Worm (Caenorhabditis elegans) whole organism, mixed stage, embryonic: ENCODE measurements around the gene Y41D4B.6.

Experiments
- M03D4.4 ChIP-seq: sonication (generic microtip); optimal IDR thresholded peaks from 2 replicates; lab custom pipeline; 2017; ENCODE audit warnings: mild to moderate bottlenecking, missing genetic modification characterization, missing compliant biosample characterization
- bed-3 ChIP-seq: fragments of 200-800 bp; sonication (Bioruptor generic); optimal IDR thresholded peaks from 3 replicates; lab custom pipeline; 2018; ENCODE audit warnings: mild to moderate bottlenecking, missing genetic modification characterization, moderate library complexity, missing compliant biosample characterization
- blmp-1 ChIP-seq: fragments of 150-350 bp; optimal IDR thresholded peaks from 2 replicates; lab custom pipeline; 2014; ENCODE audit warnings: missing biosample characterization, missing genetic modification characterization
- ceh-39 ChIP-seq: fragments of 150-350 bp; optimal IDR thresholded peaks from 2 replicates; lab custom pipeline; 2014; ENCODE audit warnings: missing biosample characterization, missing genetic modification characterization
- ceh-43 ChIP-seq: fragments of 200-800 bp; sonication (Bioruptor generic); optimal IDR thresholded peaks from 2 replicates; lab custom pipeline; 2018; ENCODE audit warnings: mild to moderate bottlenecking, missing genetic modification characterization, moderate library complexity, missing compliant biosample characterization
- ceh-83 ChIP-seq: fragments of 200-800 bp; sonication (Bioruptor generic); optimal IDR thresholded peaks from 2 replicates; lab custom pipeline; 2018; ENCODE audit warnings: mild to moderate bottlenecking, missing genetic modification characterization, missing compliant biosample characterization
- ces-1 ChIP-seq: fragments of 150-350 bp; optimal IDR thresholded peaks from 2 replicates; lab custom pipeline; 2014; ENCODE audit warnings: missing biosample characterization, missing genetic modification reagents, missing genetic modification characterization
- cnd-1 ChIP-seq: fragments of 200-800 bp; sonication (Bioruptor generic); optimal IDR thresholded peaks from 2 replicates; lab custom pipeline; 2018; ENCODE audit warnings: mild to moderate bottlenecking, missing genetic modification characterization, missing compliant biosample characterization
- drap-1 ChIP-seq: fragments of 200-800 bp; sonication (Bioruptor generic); optimal IDR thresholded peaks from 3 replicates; lab custom pipeline; 2018; ENCODE audit warnings: mild to moderate bottlenecking, missing genetic modification characterization, missing compliant biosample characterization
- elt-1 ChIP-seq: sonication (generic microtip); optimal IDR thresholded peaks from 2 replicates; lab custom pipeline; 2017; ENCODE audit warnings: missing genetic modification characterization, mild to moderate bottlenecking, missing compliant biosample characterization, antibody characterized with exemption, moderate library complexity, borderline replicate concordance; ENCODE audit not compliant: insufficient read depth
- flh-1 ChIP-seq: fragments of 200-800 bp; sonication (Bioruptor generic); optimal IDR thresholded peaks from 2 replicates; lab custom pipeline; 2018; ENCODE audit warnings: mild to moderate bottlenecking, missing genetic modification characterization, moderate library complexity, missing compliant biosample characterization
- ham-2 ChIP-seq: fragments of 200-800 bp; sonication (Bioruptor generic); optimal IDR thresholded peaks from 2 replicates; lab custom pipeline; 2018; ENCODE audit warnings: mild to moderate bottlenecking, missing genetic modification characterization, missing compliant biosample characterization
- hlh-1 ChIP-seq: fragments of 150-350 bp; optimal IDR thresholded peaks from 2 replicates; lab custom pipeline; 2014; ENCODE audit warnings: missing biosample characterization, missing genetic modification reagents, missing genetic modification characterization
- lin-13 ChIP-seq: fragments of 150-350 bp; optimal IDR thresholded peaks from 2 replicates; lab custom pipeline; 2014; ENCODE audit warnings: missing biosample characterization, missing genetic modification characterization
- lin-32 ChIP-seq: fragments of 200-800 bp; sonication (Bioruptor generic); optimal IDR thresholded peaks from 2 replicates; lab custom pipeline; 2018; ENCODE audit warnings: mild to moderate bottlenecking, missing genetic modification characterization, missing compliant biosample characterization
- lsy-2 ChIP-seq: fragments of 150-350 bp; optimal IDR thresholded peaks from 2 replicates; lab custom pipeline; 2014; ENCODE audit warnings: missing biosample characterization, missing genetic modification characterization
- mab-5 ChIP-seq: fragments of 150-350 bp; optimal IDR thresholded peaks from 2 replicates; lab custom pipeline; 2014; ENCODE audit warnings: missing biosample characterization, missing genetic modification characterization
- mep-1 ChIP-seq: fragments of 150-350 bp; optimal IDR thresholded peaks from 2 replicates; lab custom pipeline; 2017; ENCODE audit warnings: missing biosample characterization, missing genetic modification reagents, missing genetic modification characterization, inconsistent platforms
- mls-2 ChIP-seq: sonication (generic microtip); optimal IDR thresholded peaks from 2 replicates; lab custom pipeline; 2016; ENCODE audit warnings: mild to moderate bottlenecking, missing genetic modification characterization, moderate library complexity, missing compliant biosample characterization
- nhr-12 ChIP-seq: fragments of 150-350 bp; optimal IDR thresholded peaks from 2 replicates; lab custom pipeline; 2014; ENCODE audit warnings: missing biosample characterization, missing genetic modification characterization
- nhr-2 ChIP-seq: fragments of 150-350 bp; optimal IDR thresholded peaks from 2 replicates; lab custom pipeline; 2014; ENCODE audit warnings: missing biosample characterization, missing genetic modification characterization
- nhr-237 ChIP-seq: fragments of 150-350 bp; optimal IDR thresholded peaks from 2 replicates; lab custom pipeline; 2014; ENCODE audit warnings: missing biosample characterization, missing genetic modification characterization
- nhr-28 ChIP-seq: fragments of 150-350 bp; optimal IDR thresholded peaks from 2 replicates; lab custom pipeline; 2014; ENCODE audit warnings: missing biosample characterization, missing genetic modification characterization
- nhr-76 ChIP-seq: sonication (generic microtip); optimal IDR thresholded peaks from 2 replicates; lab custom pipeline; 2017; ENCODE audit warnings: missing biosample characterization, missing genetic modification characterization
- pha-4 ChIP-seq: fragments of 150-350 bp; optimal IDR thresholded peaks from 2 replicates; lab custom pipeline; 2018; ENCODE audit warnings: missing biosample characterization, missing genetic modification reagents, missing genetic modification characterization
- sem-2 ChIP-seq: fragments of 200-800 bp; sonication (Bioruptor generic); optimal IDR thresholded peaks from 2 replicates; lab custom pipeline; 2018; ENCODE audit warnings: mild to moderate bottlenecking, missing genetic modification characterization, missing compliant biosample characterization
- snpc-4 ChIP-seq: fragments of 150-350 bp; optimal IDR thresholded peaks from 2 replicates; lab custom pipeline; 2014; ENCODE audit warnings: missing biosample characterization, missing genetic modification characterization
- sptf-1 ChIP-seq: sonication (generic microtip); optimal IDR thresholded peaks from 2 replicates; lab custom pipeline; 2017; ENCODE audit warnings: mild to moderate bottlenecking, missing genetic modification characterization, moderate library complexity, missing compliant biosample characterization
- unc-120 ChIP-seq: sonication (generic microtip); optimal IDR thresholded peaks from 2 replicates; lab custom pipeline; 2017; ENCODE audit warnings: missing genetic modification characterization, missing compliant biosample characterization; ENCODE audit not compliant: poor library complexity, severe bottlenecking
- unc-39 ChIP-seq: fragments of 150-350 bp; optimal IDR thresholded peaks from 2 replicates; lab custom pipeline; 2014; ENCODE audit warnings: missing biosample characterization, missing genetic modification characterization
- zip-8 ChIP-seq: fragments of 150-350 bp; optimal IDR thresholded peaks from 2 replicates; lab custom pipeline; 2014; ENCODE audit warnings: missing biosample characterization, missing genetic modification characterization
- ztf-11 ChIP-seq: fragments of 150-350 bp; optimal IDR thresholded peaks from 2 replicates; lab custom pipeline; 2014; ENCODE audit warnings: missing biosample characterization, missing genetic modification characterization

Gene Y41D4B.6

ce11 chrIV:1659978-1660377, 26.4 kb downstream of the Y41D4B.6 start, which contains the start of gene Y41D4B.4:
Gene Y41D4B.4, plus strand, starts transcription at chrIV:1660110.
- TF ChIP-seq lin-32 (GFP tag; lab: Kevin White, UChicago) = no peak
- TF ChIP-seq elt-1 (tag; lab: Kevin White, UChicago) = no peak
- no peak for TF ChIP-seq bed-3 (GFP tag; lab: Kevin White, UChicago)
- TF ChIP-seq pha-4 = no peak
- TF ChIP-seq drap-1 (GFP tag; lab: Kevin White, UChicago) = no peak
- no peak for TF ChIP-seq nhr-237
- no peak for TF ChIP-seq blmp-1
- no peak for TF ChIP-seq snpc-4 (tag; lab: Kevin White, UChicago)
- TF ChIP-seq, all 35 proteins: peak for 0

ce11 chrIV:1660735-1661134, 27.2 kb downstream of the Y41D4B.6 start:
- TF ChIP-seq lin-32 (GFP tag; lab: Kevin White, UChicago) = no peak
- TF ChIP-seq lin-13 (tag; lab: Kevin White, UChicago) = no peak
- TF ChIP-seq zip-8 (tag; lab: Kevin White, UChicago) = no peak
- TF ChIP-seq ceh-83 (GFP tag; lab: Kevin White, UChicago) = no peak
- no peak for TF ChIP-seq ztf-11 (tag; lab: Kevin White, UChicago)
- no peak for TF ChIP-seq unc-120
- TF ChIP-seq ham-2 (GFP tag; lab: Kevin White, UChicago) = no peak
- no peak for TF ChIP-seq hlh-1 (tag; lab: Kevin White, UChicago)
- no peak for TF ChIP-seq lsy-2
- TF ChIP-seq sem-2 (GFP tag; lab: Kevin White, UChicago) = no peak
- no peak for TF ChIP-seq mab-5 (tag; lab: Kevin White, UChicago)
- TF ChIP-seq blmp-1 = no peak
- TF ChIP-seq nhr-237 = no peak
- no peak for TF ChIP-seq nhr-2 (tag; lab: Kevin White, UChicago)
- TF ChIP-seq nhr-76 (tag; lab: Kevin White, UChicago) = no peak

ce11 chrIV:1662872-1663271, 29.3 kb downstream of the Y41D4B.6 start:
- TF ChIP-seq ceh-39 (tag; lab: Kevin White, UChicago) (no peak), nhr-237 (no peak), zip-8 (tag; lab: Kevin White, UChicago) (no peak), sptf-1 (tag; lab: Kevin White, UChicago) (no peak), bed-3 (GFP tag; lab: Kevin White, UChicago) (no peak), mep-1 (tag; lab: Kevin White, UChicago) (no peak), ztf-11 (tag; lab: Kevin White, UChicago) (no peak), unc-39 (tag; lab: Kevin White, UChicago) (no peak), ceh-43 (GFP tag; lab: Kevin White, UChicago) (no peak), flh-1 (GFP tag; lab: Kevin White, UChicago) (no peak)
- TF ChIP-seq, all 35 proteins: peak for 0

- TF ChIP-seq mab-5 (tag; lab: Kevin White, UChicago) (no peak), pha-4 (no peak), nhr-237 (no peak), nhr-12 (no peak)
- TF ChIP-seq, all 35 proteins: peak for 0
Observed at ce11 chrIV:1672398-1672797, 38.9 kb downstream of the Y41D4B.6 start, which contains the start of gene Y41D4B.1. Gene Y41D4B.1, plus strand, starts transcription at chrIV:1672698.

ce11 chrIV:1676926-1677325, 43.4 kb downstream of the Y41D4B.6 start:
- TF ChIP-seq blmp-1 (no peak), M03D4.4 (tag; lab: Kevin White, UChicago) (no peak), cnd-1 (tag; lab: Kevin White, UChicago) (no peak), nhr-28 (no peak), snpc-4 (tag; lab: Kevin White, UChicago) (no peak), ham-2 (GFP tag; lab: Kevin White, UChicago) (no peak), mls-2 (no peak), lin-13 (tag; lab: Kevin White, UChicago) (no peak)

- TF ChIP-seq zip-8 (tag; lab: Kevin White, UChicago) = no peak
- no peak for TF ChIP-seq nhr-2 (tag; lab: Kevin White, UChicago)
- TF ChIP-seq snpc-4 (tag; lab: Kevin White, UChicago) = no peak
- TF ChIP-seq nhr-28 = no peak
- no peak for TF ChIP-seq ces-1 (GFP tag; lab: Kevin White, UChicago)
- TF ChIP-seq lin-32 (GFP tag; lab: Kevin White, UChicago) = no peak
- TF ChIP-seq pha-4 = no peak
- TF ChIP-seq mab-5 (tag; lab: Kevin White, UChicago) = no peak
- TF ChIP-seq drap-1 (GFP tag; lab: Kevin White, UChicago) = no peak
- no peak for TF ChIP-seq nhr-12
- no peak for TF ChIP-seq unc-39 (tag; lab: Kevin White, UChicago)
- TF ChIP-seq cnd-1 (tag; lab: Kevin White, UChicago) = no peak
- TF ChIP-seq M03D4.4 (tag; lab: Kevin White, UChicago) = no peak
- no peak for TF ChIP-seq lin-13 (tag; lab: Kevin White, UChicago)
- no peak for TF ChIP-seq lsy-2
- TF ChIP-seq ceh-43 (GFP tag; lab: Kevin White, UChicago) = no peak
- TF ChIP-seq elt-1 (tag; lab: Kevin White, UChicago) = no peak
Observed at ce11 chrIV:1679227-1679626, 45.7 kb downstream of the Y41D4B.6 start.
